Worm (Caenorhabditis elegans): ENCODE data around the gene C08G9.1.

DNA sequence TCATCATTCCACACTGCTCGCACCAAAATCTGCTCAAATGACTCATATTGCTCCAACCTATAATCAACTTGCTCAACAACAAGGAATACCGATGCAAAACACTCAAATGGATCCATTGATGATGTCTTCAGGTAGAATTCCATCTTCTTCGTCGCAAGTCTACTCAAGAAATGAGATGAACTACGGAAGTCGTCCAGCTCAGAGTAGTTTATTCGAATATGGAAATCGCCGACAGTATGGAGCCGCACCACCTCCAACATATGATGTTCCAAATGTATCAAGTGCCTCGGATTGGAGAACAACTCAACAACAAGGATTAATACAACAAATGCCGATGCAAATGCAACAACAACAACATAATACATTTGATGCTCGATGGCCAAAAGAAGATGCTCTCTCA lies 35.5 kb upstream of the C08G9.1 start:
- TF ChIP-seq tbx-2 (tag; optimal IDR thresholded peaks at IDR 0.05) (no peak), fkh-10 (GFP tag; optimal IDR thresholded peaks at IDR 0.05) (no peak), ama-1 (optimal IDR thresholded peaks at IDR 0.05) (no peak), pha-2 (tag; optimal IDR thresholded peaks at IDR 0.05) (no peak), unc-3 (GFP tag; conservative IDR thresholded peaks at IDR 0.05) (no peak), unc-3 (tag; optimal IDR thresholded peaks at IDR 0.05) (no peak), K09A11.1 (tag; optimal IDR thresholded peaks at IDR 0.05; ENCODE audit: insufficient read depth) (no peak), lim-6 (tag; optimal IDR thresholded peaks at IDR 0.05) (no peak), hlh-6 (tag; optimal IDR thresholded peaks at IDR 0.05) (no peak), elt-2 (tag; optimal IDR thresholded peaks at IDR 0.05) (no peak), nfya-1 (tag; optimal IDR thresholded peaks at IDR 0.05) (no peak), madf-2 (tag; optimal IDR thresholded peaks at IDR 0.05) (no peak), unc-55 (GFP tag; optimal IDR thresholded peaks at IDR 0.05) (no peak)

All from whole organism, late embryonic.